Worm (Caenorhabditis elegans) whole organism, L1 larva: Measurements from ENCODE around the gene F11D5.6.

Experiments used
- C16A3.4 ChIP-seq: fragments of 150-350 bp; optimal IDR thresholded peaks from 2 replicates; lab custom pipeline; 2014; ENCODE audit warnings: missing biosample characterization, missing genetic modification characterization
- alr-1 ChIP-seq: fragments of 200-800 bp; sonication (Bioruptor generic); optimal IDR thresholded peaks from 2 replicates; lab custom pipeline; 2018; ENCODE audit warnings: borderline replicate concordance, mild to moderate bottlenecking, missing genetic modification characterization, missing compliant biosample characterization
- blmp-1 ChIP-seq: fragments of 150-350 bp; optimal IDR thresholded peaks from 2 replicates; lab custom pipeline; 2014; ENCODE audit warnings: missing biosample characterization, missing genetic modification characterization
- ceh-8 ChIP-seq: fragments of 200-800 bp; sonication (Bioruptor generic); optimal IDR thresholded peaks from 2 replicates; lab custom pipeline; 2018; ENCODE audit warnings: mild to moderate bottlenecking, missing genetic modification characterization, moderate library complexity, missing compliant biosample characterization
- ceh-88 ChIP-seq: fragments of 200-800 bp; sonication (Bioruptor generic); IDR thresholded peaks from 2 replicates; pipeline ENCODE4 v1.3.6; 2022; ENCODE audit warnings: missing genetic modification characterization, missing compliant biosample characterization
- dpl-1 ChIP-seq, 3 experiments: fragments of 150-350 bp in 2 of 3; sonication (generic microtip) in 1 of 3; optimal IDR thresholded peaks; 2 replicates each; lab custom pipeline; 2014 to 2017; ENCODE audit warnings: missing biosample characterization in 3 of 3, missing genetic modification characterization in 3 of 3, missing genetic modification reagents in 3 of 3
- efl-1 ChIP-seq, 4 experiments: fragments of 150-350 bp; optimal IDR thresholded peaks in 3 of 4; peaks in 1 of 4; 1 replicate in 1 of 4; 2 replicates in 3 of 4; lab custom pipeline; 2014; ENCODE audit warnings: missing biosample characterization in 2 of 4, missing genetic modification characterization in 2 of 4, missing genetic modification reagents in 2 of 4
- egl-27 ChIP-seq, 2 experiments: fragments of 150-350 bp in 1 of 2; sonication (generic microtip); optimal IDR thresholded peaks; 3 replicates each; lab custom pipeline; 2017 to 2018; ENCODE audit warnings: missing biosample characterization in 2 of 2, missing genetic modification characterization in 2 of 2, missing genetic modification reagents in 2 of 2
- elt-3 ChIP-seq, 6 experiments: fragments of 150-350 bp in 1 of 6; sonication (generic microtip); optimal IDR thresholded peaks; 2 replicates each; lab custom pipeline; 2017 to 2018; ENCODE audit warnings: missing biosample characterization in 6 of 6, missing genetic modification characterization in 6 of 6, inconsistent platforms in 1 of 6
- fos-1 ChIP-seq: fragments of 150-350 bp; optimal IDR thresholded peaks from 2 replicates; lab custom pipeline; 2014; ENCODE audit warnings: missing biosample characterization, missing genetic modification characterization
- lin-14 ChIP-seq: fragments of 200-800 bp; sonication (Bioruptor generic); optimal IDR thresholded peaks from 2 replicates; lab custom pipeline; 2018; ENCODE audit warnings: mild to moderate bottlenecking, missing genetic modification characterization, moderate library complexity, missing compliant biosample characterization
- lin-35 ChIP-seq, 2 experiments: fragments of 150-350 bp; optimal IDR thresholded peaks; 2 replicates each; lab custom pipeline; 2014; ENCODE audit warnings: missing biosample characterization in 2 of 2, missing genetic modification characterization in 2 of 2, missing genetic modification reagents in 2 of 2
- lin-39 ChIP-seq: fragments of 150-350 bp; optimal IDR thresholded peaks from 2 replicates; lab custom pipeline; 2014; ENCODE audit warnings: missing biosample characterization, missing genetic modification reagents, missing genetic modification characterization
- lsy-2 ChIP-seq, 2 experiments: fragments of 150-350 bp; optimal IDR thresholded peaks; 2 replicates each; lab custom pipeline; 2014; ENCODE audit warnings: missing biosample characterization in 2 of 2, missing genetic modification characterization in 2 of 2
- mep-1 ChIP-seq: fragments of 150-350 bp; optimal IDR thresholded peaks from 2 replicates; lab custom pipeline; 2014; ENCODE audit warnings: missing biosample characterization, missing genetic modification characterization
- nhr-11 ChIP-seq: fragments of 150-350 bp; optimal IDR thresholded peaks from 2 replicates; lab custom pipeline; 2014; ENCODE audit warnings: missing biosample characterization, missing genetic modification characterization
- nhr-19 ChIP-seq: fragments of 200-800 bp; sonication (Bioruptor generic); conservative IDR thresholded peaks from 2 replicates; pipeline ENCODE4 v1.3.6; 2022; ENCODE audit warnings: missing genetic modification characterization, missing compliant biosample characterization
- nhr-20 ChIP-seq: sonication (generic microtip); optimal IDR thresholded peaks from 2 replicates; lab custom pipeline; 2016; ENCODE audit warnings: mild to moderate bottlenecking, missing genetic modification characterization, missing compliant biosample characterization
- nhr-47 ChIP-seq: sonication (generic microtip); optimal IDR thresholded peaks from 2 replicates; lab custom pipeline; 2016; ENCODE audit warnings: mild to moderate bottlenecking, missing genetic modification characterization, moderate library complexity, missing compliant biosample characterization
- nhr-71 ChIP-seq: sonication (generic microtip); optimal IDR thresholded peaks from 2 replicates; lab custom pipeline; 2016; ENCODE audit warnings: mild to moderate bottlenecking, missing genetic modification characterization, moderate library complexity, missing compliant biosample characterization
- nhr-77 ChIP-seq: fragments of 150-350 bp; optimal IDR thresholded peaks from 2 replicates; lab custom pipeline; 2014; ENCODE audit warnings: missing biosample characterization, missing genetic modification characterization
- nhr-85 ChIP-seq: sonication (generic microtip); peaks from one replicate; lab custom pipeline; 2016; ENCODE audit warnings: missing genetic modification characterization, inconsistent platforms, missing compliant biosample characterization
- nhr-90 ChIP-seq: sonication (generic microtip); optimal IDR thresholded peaks from 2 replicates; lab custom pipeline; 2016; ENCODE audit warnings: mild to moderate bottlenecking, missing genetic modification characterization, missing compliant biosample characterization; ENCODE audit not compliant: poor library complexity
- pag-3 ChIP-seq: sonication (generic microtip); optimal IDR thresholded peaks from 2 replicates; lab custom pipeline; 2017; ENCODE audit warnings: missing genetic modification characterization, mild to moderate bottlenecking, missing compliant biosample characterization, antibody characterized with exemption, borderline replicate concordance; ENCODE audit not compliant: insufficient read depth
- pqm-1 ChIP-seq: sonication (generic microtip); optimal IDR thresholded peaks from 3 replicates; lab custom pipeline; 2017; ENCODE audit warnings: missing biosample characterization, missing genetic modification characterization
- rnt-1 ChIP-seq: sonication (generic microtip); optimal IDR thresholded peaks from 2 replicates; lab custom pipeline; 2016; ENCODE audit warnings: mild to moderate bottlenecking, missing genetic modification characterization, moderate library complexity, missing compliant biosample characterization
- skn-1 ChIP-seq: fragments of 150-350 bp; optimal IDR thresholded peaks from 2 replicates; lab custom pipeline; 2014; ENCODE audit warnings: missing biosample characterization, missing genetic modification characterization
- snu-23 ChIP-seq: sonication (generic microtip); optimal IDR thresholded peaks from 2 replicates; lab custom pipeline; 2016; ENCODE audit warnings: missing genetic modification characterization, missing compliant biosample characterization
- sox-4 ChIP-seq: sonication (generic microtip); optimal IDR thresholded peaks from 2 replicates; lab custom pipeline; 2016; ENCODE audit warnings: missing genetic modification characterization, missing compliant biosample characterization
- sptf-1 ChIP-seq: fragments of 150-350 bp; optimal IDR thresholded peaks from 2 replicates; lab custom pipeline; 2014; ENCODE audit warnings: missing biosample characterization, missing genetic modification characterization
- tbx-2 ChIP-seq: sonication (generic microtip); optimal IDR thresholded peaks from 2 replicates; lab custom pipeline; 2016; ENCODE audit warnings: missing genetic modification characterization, missing compliant biosample characterization
- unc-130 ChIP-seq: fragments of 150-350 bp; optimal IDR thresholded peaks from 2 replicates; lab custom pipeline; 2017; ENCODE audit warnings: missing biosample characterization, missing genetic modification characterization, inconsistent platforms
- unc-86 ChIP-seq: sonication (generic microtip); optimal IDR thresholded peaks from 2 replicates; lab custom pipeline; 2016; ENCODE audit warnings: missing genetic modification characterization, missing compliant biosample characterization
- vab-15 ChIP-seq: sonication (generic microtip); optimal IDR thresholded peaks from 2 replicates; lab custom pipeline; 2017; ENCODE audit warnings: missing genotype, mild to moderate bottlenecking, missing genetic modification characterization, missing compliant biosample characterization
- zip-4 ChIP-seq: fragments of 200-800 bp; sonication (Bioruptor generic); optimal IDR thresholded peaks from 2 replicates; lab custom pipeline; 2018; ENCODE audit warnings: mild to moderate bottlenecking, missing genetic modification characterization, moderate library complexity, missing compliant biosample characterization

F11D5.6 gene

DNA sequence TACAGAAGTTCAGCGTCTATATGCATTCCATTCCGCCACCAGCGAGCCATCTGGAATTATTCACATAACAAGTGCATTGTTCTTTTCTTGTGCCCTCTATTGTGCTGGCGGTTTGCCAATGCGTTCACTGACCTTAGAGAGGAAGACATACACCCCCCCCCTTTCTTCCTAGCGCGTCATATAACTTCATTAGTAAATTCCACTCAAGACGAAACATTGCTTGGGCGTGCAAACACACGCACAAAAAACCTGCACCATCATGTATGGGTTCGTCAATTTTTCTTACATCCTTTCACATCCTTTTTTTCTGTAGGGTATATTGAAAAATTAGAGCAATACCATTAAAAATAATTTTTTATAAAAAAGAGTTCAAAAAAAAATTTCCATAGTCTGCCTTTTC lies 25.5 kb upstream of the F11D5.6 start, which contains the start of gene ZK816.1:
ZK816.1 (plus strand) TSS at position 187 of the 400 bp plus-strand sequence.
- TF ChIP-seq lin-14 (peak; percentile 2), nhr-47 (tag; lab: Kevin White, UChicago) (no peak), fos-1 (tag; lab: Kevin White, UChicago) (no peak), efl-1 (optimal IDR thresholded peaks at IDR 0.05; lab: Kevin White, UChicago) (no peak), efl-1 (GFP tag; optimal IDR thresholded peaks at IDR 0.05 in 1 of 2; lab: Kevin White, UChicago) (peak in 1 of 2 experiments; percentile 19), unc-86 (tag; lab: Kevin White, UChicago) (peak; percentile 34)

DNA sequence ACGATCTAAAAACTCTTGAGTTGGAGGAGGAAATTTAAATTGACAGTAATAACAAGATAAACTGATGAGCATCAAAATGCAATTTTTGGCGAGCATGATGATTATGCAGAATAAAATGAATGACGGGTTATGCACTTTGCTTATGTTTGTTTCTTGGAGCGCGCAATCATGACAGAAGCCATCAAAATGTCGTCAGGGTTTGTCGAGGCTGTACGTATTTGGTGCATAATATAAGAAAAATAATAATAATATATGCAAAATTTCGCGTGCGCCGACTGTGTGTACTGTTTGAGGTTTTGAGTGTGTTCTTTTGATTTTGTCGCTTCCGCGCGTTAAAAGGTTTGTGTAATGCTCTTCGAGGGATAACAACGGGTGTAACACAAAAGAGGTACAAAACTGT lies 24.2 kb upstream of the F11D5.6 start, which contains the start of gene nspg-4:
nspg-4 (minus strand) TSS at position 101 of the 400 bp plus-strand sequence.
- TF ChIP-seq lin-39 (tag; lab: Kevin White, UChicago) (no peak), egl-27 (tag; optimal IDR thresholded peaks at IDR 0.05; lab: Kevin White, UChicago) (no peak), C16A3.4 (no peak)

DNA sequence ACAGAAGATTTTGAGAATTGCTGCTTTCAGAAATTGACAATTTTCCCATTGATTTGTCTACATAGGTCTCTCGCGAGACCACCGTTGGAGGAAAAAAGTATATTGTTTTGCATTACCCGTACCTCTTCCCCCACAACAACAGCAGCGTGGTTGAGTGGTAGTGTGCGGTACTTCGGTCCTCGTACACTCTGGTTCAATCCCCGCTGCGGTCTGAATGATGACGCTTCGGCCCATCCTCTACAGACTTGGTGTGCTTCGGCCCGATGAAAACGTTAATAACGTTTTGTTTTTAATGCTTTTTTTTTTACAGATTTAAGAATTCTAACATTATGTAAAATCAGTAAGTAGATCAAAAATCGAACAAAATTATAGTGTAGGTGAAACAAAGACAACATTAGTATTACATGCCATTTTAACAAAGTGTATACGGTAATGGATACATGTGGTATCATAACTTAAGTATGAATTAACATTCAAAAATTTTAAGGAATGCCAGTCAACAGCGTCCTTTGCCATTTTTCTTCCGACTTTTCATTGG lies 21.9 kb upstream of the F11D5.6 start, which contains the start of gene ZK816.3:
ZK816.3 (plus strand) TSS at position 488 of the 538 bp plus-strand sequence.
- TF ChIP-seq blmp-1 (tag; lab: Kevin White, UChicago) (no peak), ceh-88 (GFP tag; lab: Robert Waterston, UW) (no peak), sptf-1 (tag; lab: Kevin White, UChicago) (no peak), lsy-2 (tag; optimal IDR thresholded peaks at IDR 0.05; lab: Kevin White, UChicago) (peak in 1 of 2 experiments; percentile 27), zip-4 (no peak), skn-1 (tag; lab: Kevin White, UChicago) (peak; percentile 46), pqm-1 (tag; lab: Kevin White, UChicago) (no peak), ceh-8 (no peak), elt-3 (tag; optimal IDR thresholded peaks at IDR 0.05; lab: Kevin White, UChicago) (peak in 1 of 6 experiments; percentile 2), tbx-2 (tag; lab: Kevin White, UChicago) (no peak), nhr-20 (tag; lab: Kevin White, UChicago) (peak; percentile 41), lin-35 (GFP tag; optimal IDR thresholded peaks at IDR 0.05; lab: Kevin White, UChicago) (peak in 1 of 2 experiments; percentile 41), mep-1 (peak; percentile 38), nhr-77 (tag; lab: Kevin White, UChicago) (no peak), nhr-47 (tag; lab: Kevin White, UChicago) (peak; percentile 41), nhr-90 (tag; lab: Kevin White, UChicago) (peak; percentile 63), C16A3.4 (peak; percentile 23), pag-3 (tag; lab: Kevin White, UChicago) (no peak), dpl-1 (GFP tag; optimal IDR thresholded peaks at IDR 0.05; lab: Kevin White, UChicago) (no peak), alr-1 (tag; lab: Kevin White, UChicago) (no peak), vab-15 (tag; lab: Kevin White, UChicago) (no peak), rnt-1 (tag; lab: Kevin White, UChicago) (peak; percentile 64), unc-130 (peak; percentile 9), nhr-19 (GFP tag; lab: Robert Waterston, UW) (peak; percentile 30; the same call in 1 of the 2 replicates), nhr-71 (tag; lab: Kevin White, UChicago) (peak; percentile 36), nhr-11 (tag; lab: Kevin White, UChicago) (no peak), lin-14 (peak; percentile 36), snu-23 (GFP tag; lab: Kevin White, UChicago) (peak; percentile 58)
- TF ChIP-seq, all 84 proteins: peak for 15

DNA sequence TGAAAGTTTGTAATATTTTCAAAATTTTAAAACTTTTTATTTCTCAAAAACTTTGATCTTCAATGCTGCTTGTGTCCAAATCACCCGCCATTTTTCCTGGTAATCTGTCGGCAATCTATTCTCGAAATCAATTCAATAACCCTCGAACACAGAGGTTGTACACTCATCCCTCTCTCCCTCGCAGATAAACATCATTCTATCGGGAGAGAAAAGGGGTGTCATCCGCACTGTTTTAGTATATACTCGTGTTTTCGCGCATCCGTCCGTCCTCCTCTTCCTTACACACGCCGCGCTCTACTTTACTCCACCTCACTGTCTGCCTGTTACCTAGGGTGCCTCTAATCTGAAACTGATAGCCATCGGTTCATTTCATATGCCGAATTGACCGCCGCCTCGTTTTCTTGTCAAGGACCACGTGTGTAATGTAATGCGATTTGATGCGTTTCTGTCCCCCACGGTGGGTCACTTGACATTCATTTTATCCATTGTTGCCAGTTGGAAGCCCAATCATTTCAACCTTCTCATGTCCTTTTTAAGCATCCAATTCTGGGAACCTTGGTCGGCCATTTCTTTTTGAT lies 17.6 kb upstream of the F11D5.6 start:
- TF ChIP-seq lin-14, result peak; percentile 48
- peak; percentile 9 for TF ChIP-seq blmp-1 (tag; lab: Kevin White, UChicago)
- peak; percentile 15 for TF ChIP-seq rnt-1 (tag; lab: Kevin White, UChicago)
- peak in 1 of 2 experiments; percentile 1 for TF ChIP-seq lin-35 (GFP tag; optimal IDR thresholded peaks at IDR 0.05; lab: Kevin White, UChicago)
- TF ChIP-seq nhr-11 (tag; lab: Kevin White, UChicago), result no peak
- TF ChIP-seq nhr-85 (tag; lab: Kevin White, UChicago), result peak; percentile 49
- peak; percentile 7 for TF ChIP-seq snu-23 (GFP tag; lab: Kevin White, UChicago)
- no peak for TF ChIP-seq sox-4 (tag; lab: Kevin White, UChicago)
